Worm (Caenorhabditis elegans): ENCODE measurements around the gene Y82E9BR.3.

DNA sequence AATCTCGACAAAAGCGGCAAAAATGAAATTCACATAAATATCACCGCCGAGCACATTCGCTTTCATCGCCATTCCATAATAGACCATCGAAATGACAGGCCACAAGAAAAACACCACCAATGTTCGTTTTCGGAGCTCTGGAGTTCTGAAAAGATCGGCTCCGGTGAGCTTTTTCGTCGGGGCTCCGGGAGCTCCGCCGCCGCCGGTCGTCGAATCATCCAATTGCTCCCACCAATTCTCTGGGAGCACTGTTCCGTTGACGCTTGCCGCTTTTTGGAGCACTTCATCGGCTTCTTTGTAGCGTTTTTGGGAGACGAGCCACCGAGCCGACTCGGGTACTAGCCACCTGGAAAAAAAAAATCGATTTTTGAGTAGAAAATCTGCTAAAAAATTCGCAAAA is 2.4 kb downstream of the Y82E9BR.3 start:
- TF ChIP-seq W03F9.2 (tag; optimal IDR thresholded peaks at IDR 0.05) (no peak), dao-5 (tag; optimal IDR thresholded peaks at IDR 0.05) (no peak), him-1 (tag; optimal IDR thresholded peaks at IDR 0.05) (no peak)

Measured in whole organism, L4/young adult.